Worm (Caenorhabditis elegans) whole organism, L4 larva: ENCODE data around the gene acr-2.

Experiments used
- F37D6.2 ChIP-seq: sonication (generic microtip); optimal IDR thresholded peaks from 2 replicates; lab custom pipeline; 2016; ENCODE audit warnings: mild to moderate bottlenecking, missing genetic modification characterization, missing compliant biosample characterization
- F49E8.2 ChIP-seq: sonication (generic microtip); optimal IDR thresholded peaks from 2 replicates; lab custom pipeline; 2016; ENCODE audit warnings: missing compliant biosample characterization, mild to moderate bottlenecking, missing genetic modification characterization, borderline replicate concordance
- attf-4 ChIP-seq: sonication (generic microtip); optimal IDR thresholded peaks from 3 replicates; lab custom pipeline; 2017; ENCODE audit warnings: missing biosample characterization, missing genetic modification characterization
- egl-43 ChIP-seq: fragments of 200-800 bp; sonication (Bioruptor generic); IDR thresholded peaks from 2 replicates; pipeline ENCODE4 v1.3.6; 2022; ENCODE audit warnings: missing genetic modification reagents, missing genetic modification characterization, missing compliant biosample characterization
- mes-2 ChIP-seq: sonication (generic microtip); optimal IDR thresholded peaks from 2 replicates; lab custom pipeline; 2016; ENCODE audit warnings: missing genotype, mild to moderate bottlenecking, missing genetic modification characterization, missing compliant biosample characterization; ENCODE audit not compliant: poor library complexity, severe bottlenecking
- nhr-77 ChIP-seq: fragments of 150-350 bp; optimal IDR thresholded peaks from 2 replicates; lab custom pipeline; 2014; ENCODE audit warnings: missing biosample characterization, missing genetic modification characterization

ce11 chrX:6693331-6693730, 9.0 kb upstream of the acr-2 start, which contains the start of gene F38B6.3:
- TF ChIP-seq F49E8.2 (tag; lab: Kevin White, UChicago) (no peak), mes-2 (tag; lab: Kevin White, UChicago) (no peak), attf-4 (tag; lab: Kevin White, UChicago) (no peak), F37D6.2 (no peak), egl-43 (no peak), nhr-77 (tag; lab: Kevin White, UChicago) (no peak)
